Worm (Caenorhabditis elegans): ENCODE results near the gene phf-31.
A peak's percentile ranks its signal among the peaks of the same experiment; 100 is the strongest.

Gene phf-31

ce11 chrX:10675376-10675775 lies 6.4 kb upstream of the phf-31 start:
- TF ChIP-seq lin-13 (GFP tag; optimal IDR thresholded peaks at IDR 0.05), result peak; percentile 14
- TF ChIP-seq sma-9 (GFP tag; optimal IDR thresholded peaks at IDR 0.05), result no peak
- no peak for TF ChIP-seq sma-9 (tag; optimal IDR thresholded peaks at IDR 0.05)
- no peak for TF ChIP-seq crh-2 (tag; optimal IDR thresholded peaks at IDR 0.05)
- TF ChIP-seq lsy-2 (tag; optimal IDR thresholded peaks at IDR 0.05), result peak in 1 of 2 experiments; percentile 20
- TF ChIP-seq nhr-10 (tag; optimal IDR thresholded peaks at IDR 0.05), result no peak
- no peak for TF ChIP-seq nhr-129 (tag; optimal IDR thresholded peaks at IDR 0.05)
- no peak for TF ChIP-seq lin-39 (tag; optimal IDR thresholded peaks at IDR 0.05)
- TF ChIP-seq skn-1 (tag; optimal IDR thresholded peaks at IDR 0.05), result no peak
- no peak for TF ChIP-seq nhr-25 (tag; optimal IDR thresholded peaks at IDR 0.05)
- TF ChIP-seq nhr-12 (tag; optimal IDR thresholded peaks at IDR 0.05), result no peak

- TF ChIP-seq R02D3.7 (tag; optimal IDR thresholded peaks at IDR 0.05) (no peak), elt-1 (tag; optimal IDR thresholded peaks at IDR 0.05) (no peak), ztf-1 (GFP tag; conservative IDR thresholded peaks at IDR 0.05) (no peak), ceh-16 (tag; optimal IDR thresholded peaks at IDR 0.05) (no peak), nhr-12 (tag; optimal IDR thresholded peaks at IDR 0.05) (no peak)
Observed at ce11 chrX:10675952-10676351, 5.8 kb upstream of the phf-31 start.

- TF ChIP-seq elt-1 (tag; optimal IDR thresholded peaks at IDR 0.05) (no peak), lin-39 (tag; optimal IDR thresholded peaks at IDR 0.05) (no peak)
Observed at ce11 chrX:10677009-10677408, 4.8 kb upstream of the phf-31 start, which contains the start of gene F13E6.1. Gene F13E6.1, minus strand, starts transcription at chrX:10677109.

- TF ChIP-seq ama-1 (optimal IDR thresholded peaks at IDR 0.05) (no peak), unc-55 (GFP tag; optimal IDR thresholded peaks at IDR 0.05) (no peak), ztf-1 (GFP tag; conservative IDR thresholded peaks at IDR 0.05) (no peak), nhr-21 (tag; optimal IDR thresholded peaks at IDR 0.05) (peak; percentile 33), lin-11 (tag; optimal IDR thresholded peaks at IDR 0.05) (no peak), C34F6.9 (tag; optimal IDR thresholded peaks at IDR 0.05) (peak; percentile 32), ztf-11 (tag; optimal IDR thresholded peaks at IDR 0.05) (no peak), sem-4 (tag; optimal IDR thresholded peaks at IDR 0.05) (no peak), sma-9 (GFP tag; optimal IDR thresholded peaks at IDR 0.05) (peak; percentile 63), sma-9 (tag; optimal IDR thresholded peaks at IDR 0.05) (no peak), mbf-1 (tag; optimal IDR thresholded peaks at IDR 0.05) (no peak), nhr-11 (tag; optimal IDR thresholded peaks at IDR 0.05) (no peak), F13H6.1 (tag; optimal IDR thresholded peaks at IDR 0.05) (peak; percentile 35), nhr-6 (tag; optimal IDR thresholded peaks at IDR 0.05) (no peak), lin-13 (GFP tag; optimal IDR thresholded peaks at IDR 0.05) (peak; percentile 63), nhr-129 (tag; optimal IDR thresholded peaks at IDR 0.05) (peak; percentile 71), sma-3 (GFP tag; optimal IDR thresholded peaks at IDR 0.05) (peak; percentile 68), nhr-10 (tag; optimal IDR thresholded peaks at IDR 0.05) (no peak), peb-1 (tag; optimal IDR thresholded peaks at IDR 0.05) (no peak), zag-1 (tag; optimal IDR thresholded peaks at IDR 0.05) (no peak), egl-27 (tag; optimal IDR thresholded peaks at IDR 0.05) (no peak), blmp-1 (tag; optimal IDR thresholded peaks at IDR 0.05; ENCODE audit: insufficient read depth) (no peak), nhr-237 (tag; optimal IDR thresholded peaks at IDR 0.05) (no peak), unc-39 (tag; optimal IDR thresholded peaks at IDR 0.05) (no peak), lin-39 (tag; optimal IDR thresholded peaks at IDR 0.05) (no peak), lsy-2 (tag; optimal IDR thresholded peaks at IDR 0.05) (peak in 1 of 2 experiments; percentile 19), fos-1 (tag; optimal IDR thresholded peaks at IDR 0.05) (peak; percentile 52), ztf-4 (tag; optimal IDR thresholded peaks at IDR 0.05) (peak; percentile 11), alr-1 (tag; optimal IDR thresholded peaks at IDR 0.05) (no peak), elt-1 (tag; optimal IDR thresholded peaks at IDR 0.05) (no peak), crh-2 (tag; optimal IDR thresholded peaks at IDR 0.05) (peak; percentile 59), elt-3 (tag; optimal IDR thresholded peaks at IDR 0.05) (no peak), nhr-12 (tag; optimal IDR thresholded peaks at IDR 0.05) (no peak), nhr-77 (tag; optimal IDR thresholded peaks at IDR 0.05) (no peak), Y55F3AM.14 (GFP tag; optimal IDR thresholded peaks at IDR 0.05) (no peak), mdl-1 (tag; optimal IDR thresholded peaks at IDR 0.05) (no peak), nhr-23 (tag; optimal IDR thresholded peaks at IDR 0.05) (no peak), ceh-16 (tag; optimal IDR thresholded peaks at IDR 0.05) (peak; percentile 70), mab-5 (tag; optimal IDR thresholded peaks at IDR 0.05) (no peak), snpc-4 (tag; optimal IDR thresholded peaks at IDR 0.05) (no peak), unc-62 (GFP tag; optimal IDR thresholded peaks at IDR 0.05) (no peak), gmeb-1 (tag; optimal IDR thresholded peaks at IDR 0.05) (peak; percentile 26), dmd-4 (tag; optimal IDR thresholded peaks at IDR 0.05) (no peak), ZK546.5 (tag; optimal IDR thresholded peaks at IDR 0.05) (no peak), R02D3.7 (tag; optimal IDR thresholded peaks at IDR 0.05) (no peak), skn-1 (tag; optimal IDR thresholded peaks at IDR 0.05) (no peak), nhr-25 (tag; optimal IDR thresholded peaks at IDR 0.05) (peak; percentile 36)
Observed at ce11 chrX:10677552-10677951, 4.2 kb upstream of the phf-31 start.

Data from whole organism, L2 larva.